Worm (Caenorhabditis elegans): ENCODE measurements around the gene dnj-10.

Gene dnj-10

ce11 chrIII:8602148-8602547, 28.8 kb upstream of the dnj-10 start:
- TF ChIP-seq fkh-3 (tag; optimal IDR thresholded peaks at IDR 0.05), result no peak

DNA sequence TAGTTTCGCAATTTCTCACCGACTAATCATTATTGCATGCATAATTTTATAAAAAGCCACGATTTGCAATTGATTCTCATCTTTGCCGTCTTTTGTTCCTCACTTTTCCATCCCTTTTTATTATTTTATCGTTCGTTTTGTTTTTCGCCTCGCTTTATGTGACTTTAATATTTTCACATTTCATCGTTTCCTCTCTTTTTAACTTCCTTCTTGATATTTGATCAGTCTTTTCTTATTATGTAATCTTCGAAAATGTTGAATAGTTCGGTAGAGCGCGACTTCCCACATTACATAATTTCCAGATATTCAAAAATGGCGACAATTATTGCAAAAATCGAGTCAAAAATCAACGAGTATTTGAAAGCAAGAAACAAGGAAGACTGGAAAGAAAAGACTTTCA, 25.4 kb upstream of the dnj-10 start, which contains the start of gene C06E1.1:
TSS of gene C06E1.1 (plus strand) at position 301 of the 400 bp plus-strand sequence.
- TF ChIP-seq lir-1 (GFP tag; conservative IDR thresholded peaks at IDR 0.05) (no peak), aptf-3 (GFP tag; IDR thresholded peaks at IDR 0.05) (no peak), ztf-26 (tag; optimal IDR thresholded peaks at IDR 0.05) (no peak), dpff-1 (tag; optimal IDR thresholded peaks at IDR 0.05) (no peak), rcor-1 (GFP tag; IDR thresholded peaks at IDR 0.05) (no peak), hlh-26 (GFP tag; conservative IDR thresholded peaks at IDR 0.05) (no peak), T07F8.4 (tag; optimal IDR thresholded peaks at IDR 0.05) (no peak), F49E8.2 (tag; optimal IDR thresholded peaks at IDR 0.05; ENCODE audit: insufficient read depth) (no peak), tbx-9 (tag; optimal IDR thresholded peaks at IDR 0.05; ENCODE audit: borderline replicate concordance) (no peak), dox-1 (GFP tag; IDR thresholded peaks at IDR 0.05) (no peak), ccch-3 (GFP tag; optimal IDR thresholded peaks at IDR 0.05) (no peak), ets-4 (GFP tag; optimal IDR thresholded peaks at IDR 0.05) (no peak), repo-1 (tag; optimal IDR thresholded peaks at IDR 0.05) (no peak), K12H6.12 (tag; optimal IDR thresholded peaks at IDR 0.05) (no peak), F39B2.1 (GFP tag; IDR thresholded peaks at IDR 0.05) (no peak), rpc-1 (optimal IDR thresholded peaks at IDR 0.05) (no peak), rpc-1 (tag; optimal IDR thresholded peaks at IDR 0.05) (no peak), lsl-1 (GFP tag; optimal IDR thresholded peaks at IDR 0.05) (no peak), nfyb-1 (GFP tag; IDR thresholded peaks at IDR 0.05) (no peak)

DNA sequence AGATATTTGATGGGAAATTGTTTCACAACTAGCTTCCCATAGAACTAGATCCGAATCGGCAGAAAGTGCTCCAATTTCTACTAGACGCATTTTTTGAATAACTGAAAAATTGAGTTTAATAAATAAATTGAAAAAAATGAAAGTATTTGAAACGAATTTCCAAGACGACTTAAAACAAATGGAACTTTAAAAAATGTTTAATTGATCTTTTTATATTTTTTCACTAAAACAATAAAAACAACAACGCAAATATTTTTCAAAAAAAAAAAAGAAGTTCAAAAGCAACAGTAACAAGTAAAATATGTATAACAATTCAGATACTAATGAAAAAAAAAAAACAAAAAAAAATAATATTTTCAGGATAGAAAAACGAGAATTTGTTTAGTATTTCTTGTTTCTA, 21.3 kb upstream of the dnj-10 start, which contains the start of gene C06E1.9:
TSS of gene C06E1.9 (minus strand) at position 101 of the 400 bp plus-strand sequence.
- TF ChIP-seq sea-2 (GFP tag; IDR thresholded peaks at IDR 0.05) (no peak), hlh-12 (tag; optimal IDR thresholded peaks at IDR 0.05) (no peak), lir-1 (GFP tag; conservative IDR thresholded peaks at IDR 0.05) (no peak), ztf-18 (tag; optimal IDR thresholded peaks at IDR 0.05) (no peak), C06A6.2 (GFP tag; conservative IDR thresholded peaks at IDR 0.05) (no peak), Y56A3A.18 (GFP tag; IDR thresholded peaks at IDR 0.05) (no peak), cebp-1 (GFP tag; IDR thresholded peaks at IDR 0.05) (no peak), cebp-1 (tag; optimal IDR thresholded peaks at IDR 0.05) (no peak), ceh-100 (GFP tag; IDR thresholded peaks at IDR 0.05) (no peak), F52B5.7 (tag; optimal IDR thresholded peaks at IDR 0.05) (no peak), T07F8.4 (tag; optimal IDR thresholded peaks at IDR 0.05) (no peak), hmg-20 (GFP tag; IDR thresholded peaks at IDR 0.05) (no peak), egl-44 (GFP tag; IDR thresholded peaks at IDR 0.05) (no peak), mel-28 (tag; optimal IDR thresholded peaks at IDR 0.05; ENCODE audit: borderline replicate concordance) (no peak), Y79H2A.3 (GFP tag; conservative IDR thresholded peaks at IDR 0.05) (no peak), nhr-179 (tag; optimal IDR thresholded peaks at IDR 0.05) (no peak), C17E4.6 (GFP tag; IDR thresholded peaks at IDR 0.05) (no peak), sdz-38 (tag; optimal IDR thresholded peaks at IDR 0.05) (no peak), zim-3 (tag; optimal IDR thresholded peaks at IDR 0.05) (no peak)

DNA sequence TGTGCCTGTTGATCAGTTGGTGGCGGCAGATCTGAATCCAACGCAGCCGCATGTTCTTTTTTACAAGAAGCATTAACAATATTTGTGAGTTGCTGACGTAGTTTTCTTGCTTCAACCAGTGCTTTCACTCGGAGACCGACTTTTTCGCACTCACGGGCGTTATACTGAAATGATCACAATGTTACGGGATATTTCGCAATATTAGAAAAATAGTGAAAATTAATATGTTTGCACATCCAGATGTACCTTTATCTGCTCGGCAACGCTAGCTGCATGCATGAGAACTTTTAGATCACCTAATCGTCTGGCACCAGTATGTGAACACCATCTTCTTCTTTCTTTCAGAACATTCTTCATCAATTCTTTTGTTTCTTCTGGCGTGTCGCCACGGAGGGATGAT, 19.7 kb upstream of the dnj-10 start:
- TF ChIP-seq F23B12.7 (tag; optimal IDR thresholded peaks at IDR 0.05; ENCODE audit: insufficient read depth) (no peak), cebp-1 (GFP tag; IDR thresholded peaks at IDR 0.05) (peak; percentile 47; the same call in 1 of the 2 replicates), cebp-1 (tag; optimal IDR thresholded peaks at IDR 0.05) (peak; percentile 90)

All from whole organism, young adult.